Fruit fly (Drosophila melanogaster): Measurements from ENCODE around the gene Ctr1B.

DNA sequence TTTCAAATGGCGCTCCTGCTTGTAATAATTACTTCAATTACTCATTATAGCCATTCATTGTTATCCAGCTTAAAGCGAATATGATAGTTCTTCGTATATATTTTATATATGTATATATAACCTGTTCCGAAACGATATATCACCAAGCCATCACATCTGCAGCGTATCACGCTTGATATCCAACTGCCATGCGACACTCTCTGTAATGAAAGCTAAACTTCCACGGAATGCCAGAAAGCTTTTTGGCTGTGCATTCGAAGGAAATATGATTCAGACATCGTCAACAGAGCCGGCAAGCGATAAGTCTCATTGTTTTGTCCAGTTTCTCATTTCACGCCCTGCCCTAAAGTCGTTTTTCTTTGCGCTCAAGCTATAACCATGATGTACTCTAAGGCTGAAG, 40.6 kb downstream of the Ctr1B start:
- TF ChIP-seq psq (optimal IDR thresholded peaks at IDR 0.05), result no peak
- TF ChIP-seq CG8478 (optimal IDR thresholded peaks at IDR 0.05), result no peak

All from whole organism.